Worm (Caenorhabditis elegans) whole organism, L4/young adult: ENCODE measurements around the gene K12H6.7.

Experiments used
- W03F9.2 ChIP-seq: fragments of 150-350 bp; optimal IDR thresholded peaks from 2 replicates; lab custom pipeline; 2014; ENCODE audit warnings: missing biosample characterization, missing genetic modification characterization
- him-1 ChIP-seq: sonication (generic microtip); optimal IDR thresholded peaks from 2 replicates; lab custom pipeline; 2016; ENCODE audit warnings: missing genotype, missing genetic modification reagents, missing genetic modification characterization, missing compliant biosample characterization

ce11 chrII:2878909-2879308 is 42.2 kb upstream of the K12H6.7 start:
- TF ChIP-seq him-1 (tag; lab: Kevin White, UChicago) (no peak), W03F9.2 (no peak)
